Worm (Caenorhabditis elegans): ENCODE measurements around the gene K05F1.14.

- TF ChIP-seq tab-1 (GFP tag; IDR thresholded peaks at IDR 0.05) (no peak), med-1 (GFP tag; optimal IDR thresholded peaks at IDR 0.05; ENCODE audit: insufficient read depth) (no peak), ref-1 (GFP tag; conservative IDR thresholded peaks at IDR 0.05) (no peak), T22C8.4 (GFP tag; IDR thresholded peaks at IDR 0.05) (no peak), ztf-29 (GFP tag; IDR thresholded peaks at IDR 0.05) (no peak), klf-2 (GFP tag; conservative IDR thresholded peaks at IDR 0.05) (no peak), ztf-23 (GFP tag; IDR thresholded peaks at IDR 0.05) (no peak), flt-1 (GFP tag; IDR thresholded peaks at IDR 0.05) (no peak)
Measured at ce11 chrII:5827364-5827763, 35.0 kb upstream of the K05F1.14 start, which contains the start of gene tbc-2.

All from whole organism, midembryonic.